Worm (Caenorhabditis elegans): ENCODE measurements around the gene C55C3.6.

- no peak for TF ChIP-seq him-1 (tag; optimal IDR thresholded peaks at IDR 0.05)
- no peak for TF ChIP-seq dao-5 (tag; optimal IDR thresholded peaks at IDR 0.05)
Measured at ce11 chrIV:5725300-5725699, 42.3 kb downstream of the C55C3.6 start, which contains the start of gene H35B03.1.
